Worm (Caenorhabditis elegans): Measurements from ENCODE around the gene fip-5.

The fip-5 gene

DNA sequence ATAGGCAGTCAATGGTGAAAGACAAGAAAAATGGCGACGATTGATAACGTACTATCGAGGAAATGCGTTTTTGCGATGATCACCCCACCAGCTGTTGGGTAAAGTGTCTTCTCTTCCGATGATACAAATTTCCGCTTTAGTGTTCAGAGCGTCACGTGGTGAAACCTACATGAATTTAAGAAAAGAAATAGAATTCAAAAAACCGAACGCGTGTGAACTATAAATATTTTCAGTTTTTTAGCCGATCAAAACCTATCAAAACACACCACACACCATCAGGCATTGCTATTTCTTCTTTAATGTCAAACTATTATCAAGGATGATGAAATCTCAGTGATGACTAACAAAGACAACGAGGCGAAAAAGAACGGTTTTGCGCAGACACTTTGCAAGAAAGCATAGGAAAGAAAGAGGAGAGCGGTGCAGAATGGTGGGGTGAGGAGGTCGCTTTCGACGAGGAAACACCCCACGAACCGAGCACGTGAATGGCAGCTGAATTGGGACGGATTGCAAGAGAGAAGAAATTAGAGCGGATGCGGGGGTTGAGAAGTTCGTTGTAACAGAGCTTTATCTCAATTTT, 29.6 kb downstream of the fip-5 start:
- no peak for TF ChIP-seq zag-1 (tag; optimal IDR thresholded peaks at IDR 0.05)
- no peak for TF ChIP-seq nhr-23 (tag; optimal IDR thresholded peaks at IDR 0.05)
- TF ChIP-seq mdl-1 (tag; optimal IDR thresholded peaks at IDR 0.05) = no peak
- peak; percentile 26 for TF ChIP-seq blmp-1 (tag; optimal IDR thresholded peaks at IDR 0.05; ENCODE audit: insufficient read depth)
- no peak for TF ChIP-seq lin-39 (tag; optimal IDR thresholded peaks at IDR 0.05)
- no peak for TF ChIP-seq ztf-11 (tag; optimal IDR thresholded peaks at IDR 0.05)
- TF ChIP-seq aly-2 (tag; optimal IDR thresholded peaks at IDR 0.05) = no peak
- no peak for TF ChIP-seq ztf-1 (GFP tag; conservative IDR thresholded peaks at IDR 0.05)
- TF ChIP-seq ceh-82 (tag; optimal IDR thresholded peaks at IDR 0.05) = no peak
- TF ChIP-seq ZK546.5 (tag; optimal IDR thresholded peaks at IDR 0.05) = no peak
- peak; percentile 2 for TF ChIP-seq nhr-6 (tag; optimal IDR thresholded peaks at IDR 0.05)
- TF ChIP-seq egl-27 (tag; optimal IDR thresholded peaks at IDR 0.05) = peak; percentile 47
- no peak for TF ChIP-seq snpc-4 (tag; optimal IDR thresholded peaks at IDR 0.05)
- peak; percentile 48 for TF ChIP-seq C34F6.9 (tag; optimal IDR thresholded peaks at IDR 0.05)
- TF ChIP-seq nhr-21 (tag; optimal IDR thresholded peaks at IDR 0.05) = peak; percentile 39
- TF ChIP-seq nhr-12 (tag; optimal IDR thresholded peaks at IDR 0.05) = no peak
- TF ChIP-seq nhr-77 (tag; optimal IDR thresholded peaks at IDR 0.05) = no peak
- TF ChIP-seq ztf-4 (tag; optimal IDR thresholded peaks at IDR 0.05) = no peak
- TF ChIP-seq skn-1 (tag; optimal IDR thresholded peaks at IDR 0.05) = no peak
- TF ChIP-seq alr-1 (tag; optimal IDR thresholded peaks at IDR 0.05) = no peak
- peak; percentile 68 for TF ChIP-seq sem-4 (tag; optimal IDR thresholded peaks at IDR 0.05)
- TF ChIP-seq dmd-4 (tag; optimal IDR thresholded peaks at IDR 0.05) = no peak
- TF ChIP-seq lin-11 (tag; optimal IDR thresholded peaks at IDR 0.05) = no peak
- TF ChIP-seq unc-62 (GFP tag; optimal IDR thresholded peaks at IDR 0.05) = no peak
- TF ChIP-seq nhr-11 (tag; optimal IDR thresholded peaks at IDR 0.05) = no peak
- TF ChIP-seq unc-55 (GFP tag; optimal IDR thresholded peaks at IDR 0.05) = no peak
- TF ChIP-seq nhr-10 (tag; optimal IDR thresholded peaks at IDR 0.05) = no peak
- TF ChIP-seq mbf-1 (tag; optimal IDR thresholded peaks at IDR 0.05) = no peak
- TF ChIP-seq sma-9 (GFP tag; optimal IDR thresholded peaks at IDR 0.05) = peak; percentile 91
- TF ChIP-seq sma-9 (tag; optimal IDR thresholded peaks at IDR 0.05) = no peak
- no peak for TF ChIP-seq unc-39 (tag; optimal IDR thresholded peaks at IDR 0.05)
- no peak for TF ChIP-seq elt-1 (tag; optimal IDR thresholded peaks at IDR 0.05)
- no peak for TF ChIP-seq ceh-16 (tag; optimal IDR thresholded peaks at IDR 0.05)
- TF ChIP-seq R02D3.7 (tag; optimal IDR thresholded peaks at IDR 0.05) = no peak
- peak in 1 of 2 experiments; percentile 37 for TF ChIP-seq lsy-2 (tag; optimal IDR thresholded peaks at IDR 0.05)
- TF ChIP-seq nhr-25 (tag; optimal IDR thresholded peaks at IDR 0.05) = no peak
- TF ChIP-seq F13H6.1 (tag; optimal IDR thresholded peaks at IDR 0.05) = peak; percentile 39
- TF ChIP-seq ama-1 (optimal IDR thresholded peaks at IDR 0.05) = no peak
- no peak for TF ChIP-seq mab-5 (tag; optimal IDR thresholded peaks at IDR 0.05)
- peak; percentile 40 for TF ChIP-seq fos-1 (tag; optimal IDR thresholded peaks at IDR 0.05)
- peak; percentile 27 for TF ChIP-seq crh-2 (tag; optimal IDR thresholded peaks at IDR 0.05)
- TF ChIP-seq elt-3 (tag; optimal IDR thresholded peaks at IDR 0.05) = no peak
- no peak for TF ChIP-seq peb-1 (tag; optimal IDR thresholded peaks at IDR 0.05)
- TF ChIP-seq gmeb-1 (tag; optimal IDR thresholded peaks at IDR 0.05) = no peak
- peak; percentile 6 for TF ChIP-seq lin-13 (GFP tag; optimal IDR thresholded peaks at IDR 0.05)
- peak; percentile 50 for TF ChIP-seq nhr-129 (tag; optimal IDR thresholded peaks at IDR 0.05)
- TF ChIP-seq sma-3 (GFP tag; optimal IDR thresholded peaks at IDR 0.05) = peak; percentile 77
- TF ChIP-seq nhr-237 (tag; optimal IDR thresholded peaks at IDR 0.05) = no peak
